Worm (Caenorhabditis elegans): ENCODE results near the gene Y73F8A.26.

DNA sequence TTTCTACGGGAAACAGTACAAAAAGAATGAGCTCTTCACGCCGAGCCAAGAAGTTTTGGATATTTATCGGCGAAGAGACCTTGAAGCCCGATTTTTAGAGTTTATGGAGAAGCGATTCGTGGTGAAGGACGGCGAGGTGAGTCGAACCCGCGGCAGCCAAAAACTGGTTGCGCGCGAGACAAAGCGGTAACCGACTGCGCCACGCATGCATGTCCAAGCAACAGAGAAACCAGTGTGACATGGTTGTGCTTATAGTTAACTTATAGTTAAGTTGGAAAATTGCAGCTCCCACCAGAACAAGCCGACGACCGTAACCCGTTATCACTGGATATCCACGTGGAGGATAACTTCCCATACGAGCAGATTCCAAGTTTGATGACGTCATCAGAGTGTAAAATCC, 2.9 kb downstream of the Y73F8A.26 start:
- TF ChIP-seq cog-1 (tag; optimal IDR thresholded peaks at IDR 0.05) (no peak), T22C8.4 (GFP tag; IDR thresholded peaks at IDR 0.05) (no peak), klf-2 (GFP tag; conservative IDR thresholded peaks at IDR 0.05) (no peak)

All from whole organism, midembryonic.